Fruit fly (Drosophila melanogaster): ENCODE results near the gene CG4459.

Gene CG4459

dm6 chr3R:19877427-19878076, 50.9 kb downstream of the CG4459 start, which contains the start of the genes CG17186 and Arc42 (continued):
- peak; percentile 46 for TF ChIP-seq Met (GFP tag; optimal IDR thresholded peaks at IDR 0.05)
- no peak for TF ChIP-seq CG6792 (GFP tag; optimal IDR thresholded peaks at IDR 0.05)
- peak; percentile 85 to 87 for TF ChIP-seq ss (GFP tag; optimal IDR thresholded peaks at IDR 0.05)
- peak; percentile 13 for TF ChIP-seq Sox102F (GFP tag; optimal IDR thresholded peaks at IDR 0.05)
- peak; percentile 2 for TF ChIP-seq achi (GFP tag; optimal IDR thresholded peaks at IDR 0.05)
- no peak for TF ChIP-seq Eip93F (GFP tag; optimal IDR thresholded peaks at IDR 0.05)
- TF ChIP-seq Hr39 (GFP tag; optimal IDR thresholded peaks at IDR 0.05), result peak; percentile 6
- TF ChIP-seq CG16779 (tag; optimal IDR thresholded peaks at IDR 0.05), result peak; percentile 62
- no peak for TF ChIP-seq CG4318 (GFP tag; optimal IDR thresholded peaks at IDR 0.05)
- TF ChIP-seq CG11902 (GFP tag; optimal IDR thresholded peaks at IDR 0.05), result no peak
- TF ChIP-seq Gug (GFP tag; IDR thresholded peaks at IDR 0.05), result no peak
- TF ChIP-seq fd59A (GFP tag; optimal IDR thresholded peaks at IDR 0.05), result no peak
- no peak for TF ChIP-seq CG10631 (GFP tag; optimal IDR thresholded peaks at IDR 0.05)
- TF ChIP-seq CG10669 (GFP tag; optimal IDR thresholded peaks at IDR 0.05), result peak; percentile 26
- peak; percentile 17 for TF ChIP-seq CG3919 (GFP tag; optimal IDR thresholded peaks at IDR 0.05)
- no peak for TF ChIP-seq pdm3 (GFP tag; optimal IDR thresholded peaks at IDR 0.05)
- no peak for TF ChIP-seq CG32006 (GFP tag; optimal IDR thresholded peaks at IDR 0.05)
- no peak for TF ChIP-seq CG8119 (GFP tag; IDR thresholded peaks at IDR 0.05)
- no peak for TF ChIP-seq CG3032 (tag; optimal IDR thresholded peaks at IDR 0.05)
- TF ChIP-seq Lpt (GFP tag; optimal IDR thresholded peaks at IDR 0.05), result no peak
- TF ChIP-seq CG31627 (GFP tag; optimal IDR thresholded peaks at IDR 0.05), result peak; percentile 1
- TF ChIP-seq esn (GFP tag; optimal IDR thresholded peaks at IDR 0.05), result peak; percentile 42
- TF ChIP-seq CG6808 (GFP tag; optimal IDR thresholded peaks at IDR 0.05), result peak; percentile 79
- TF ChIP-seq dac (GFP tag; optimal IDR thresholded peaks at IDR 0.05), result no peak
- peak; percentile 30 for TF ChIP-seq CG8319 (GFP tag; optimal IDR thresholded peaks at IDR 0.05)

Data from whole organism, prepupa.